Worm (Caenorhabditis elegans): ENCODE measurements around the gene F59C12.4.

The F59C12.4 gene

ce11 chrX:16590230-16590629, 12.2 kb downstream of the F59C12.4 start (continued):
- TF ChIP-seq gei-17 (GFP tag; optimal IDR thresholded peaks at IDR 0.05) (no peak), madf-10 (tag; optimal IDR thresholded peaks at IDR 0.05) (no peak), hlh-26 (GFP tag; conservative IDR thresholded peaks at IDR 0.05) (no peak), ceh-58 (GFP tag; IDR thresholded peaks at IDR 0.05) (no peak), atf-7 (tag; optimal IDR thresholded peaks at IDR 0.05) (no peak), B0035.1 (tag; optimal IDR thresholded peaks at IDR 0.05) (no peak), die-1 (tag; optimal IDR thresholded peaks at IDR 0.05) (peak; percentile 60), B0019.2 (GFP tag; conservative IDR thresholded peaks at IDR 0.05) (no peak), let-607 (tag; optimal IDR thresholded peaks at IDR 0.05) (no peak), F33H1.4 (GFP tag; IDR thresholded peaks at IDR 0.05) (no peak), F55B11.4 (tag; optimal IDR thresholded peaks at IDR 0.05; ENCODE audit: borderline replicate concordance, insufficient read depth) (no peak), ets-4 (GFP tag; optimal IDR thresholded peaks at IDR 0.05) (no peak), snpc-1.3 (tag; optimal IDR thresholded peaks at IDR 0.05; ENCODE audit: insufficient read depth) (peak; percentile 47), ceh-100 (GFP tag; IDR thresholded peaks at IDR 0.05) (no peak), xnd-1 (tag; optimal IDR thresholded peaks at IDR 0.05) (no peak), hrde-1 (tag; optimal IDR thresholded peaks at IDR 0.05; ENCODE audit: borderline replicate concordance) (no peak), snpc-4 (GFP tag; optimal IDR thresholded peaks at IDR 0.05) (peak; percentile 20), snpc-4 (tag; optimal IDR thresholded peaks at IDR 0.05) (peak in 1 of 4 experiments; percentile 69), cebp-2 (GFP tag; IDR thresholded peaks at IDR 0.05) (0 out of 2 replicates have a peak, but pooled peaks have one; percentile 39), somi-1 (GFP tag; optimal IDR thresholded peaks at IDR 0.05) (no peak), K12H6.12 (tag; optimal IDR thresholded peaks at IDR 0.05) (no peak), hlh-12 (tag; optimal IDR thresholded peaks at IDR 0.05) (no peak), ztf-25 (GFP tag; IDR thresholded peaks at IDR 0.05) (peak; percentile 60; the same call in 1 of the 2 replicates), dox-1 (GFP tag; IDR thresholded peaks at IDR 0.05) (peak; percentile 23; the same call in 1 of the 2 replicates), snpc-3.4 (tag; optimal IDR thresholded peaks at IDR 0.05) (peak; percentile 65), ceh-79 (tag; optimal IDR thresholded peaks at IDR 0.05) (no peak), chd-7 (tag; optimal IDR thresholded peaks at IDR 0.05) (peak; percentile 23), ccch-3 (GFP tag; optimal IDR thresholded peaks at IDR 0.05) (no peak), F52B5.7 (tag; optimal IDR thresholded peaks at IDR 0.05) (no peak), tbp1 (GFP tag; optimal IDR thresholded peaks at IDR 0.05) (peak; percentile 93), hsf-1 (GFP tag; IDR thresholded peaks at IDR 0.05) (no peak), lsl-1 (GFP tag; optimal IDR thresholded peaks at IDR 0.05) (no peak), aptf-3 (GFP tag; IDR thresholded peaks at IDR 0.05) (no peak), nhr-90 (tag; optimal IDR thresholded peaks at IDR 0.05) (peak; percentile 33), ztf-18 (tag; optimal IDR thresholded peaks at IDR 0.05) (no peak), C06A6.2 (GFP tag; conservative IDR thresholded peaks at IDR 0.05) (no peak), ztf-22 (GFP tag; optimal IDR thresholded peaks at IDR 0.05) (no peak), sdz-38 (tag; optimal IDR thresholded peaks at IDR 0.05) (no peak), mes-4 (tag; optimal IDR thresholded peaks at IDR 0.05) (no peak), sea-2 (GFP tag; IDR thresholded peaks at IDR 0.05) (no peak), pbrm-1 (GFP tag; IDR thresholded peaks at IDR 0.05) (peak; percentile 82), F10E7.11 (tag; optimal IDR thresholded peaks at IDR 0.05) (no peak), lin-40 (tag; optimal IDR thresholded peaks at IDR 0.05) (no peak), mcd-1 (GFP tag; IDR thresholded peaks at IDR 0.05) (peak; percentile 33; the same call in 1 of the 2 replicates), egrh-3 (GFP tag; IDR thresholded peaks at IDR 0.05) (no peak), bed-2 (GFP tag; IDR thresholded peaks at IDR 0.05) (no peak), T07F8.4 (tag; optimal IDR thresholded peaks at IDR 0.05) (no peak), F37B4.10 (GFP tag; IDR thresholded peaks at IDR 0.05) (no peak), nhr-80 (tag; optimal IDR thresholded peaks at IDR 0.05) (no peak)
